Fruit fly (Drosophila melanogaster) whole organism, embryonic: ENCODE results near the gene CG14402.

ENCODE experiments used
- Ada2b ChIP-seq: fragments of 200-800 bp; sonication (Bioruptor generic); IDR thresholded peaks from 2 replicates; pipeline ENCODE4 v1.3.6; 2022; ENCODE audit warnings: missing biosample characterization, missing genetic modification characterization
- Atf3 ChIP-seq: fragments of 200-800 bp; sonication (Bioruptor generic); optimal IDR thresholded peaks from 3 replicates; lab custom pipeline; 2016; ENCODE audit warnings: missing biosample characterization, missing genetic modification characterization
- BEAF-32 ChIP-seq: fragments of 200-800 bp; sonication (Bioruptor generic); optimal IDR thresholded peaks from 3 replicates; lab custom pipeline; 2017; ENCODE audit warnings: missing biosample characterization, missing genetic modification characterization, mild to moderate bottlenecking, moderate library complexity, missing genetic modification reagents
- CG10267 ChIP-seq: fragments of 200-800 bp; sonication (Bioruptor generic); optimal IDR thresholded peaks from 2 replicates; lab custom pipeline; 2018; ENCODE audit warnings: missing biosample characterization, mild to moderate bottlenecking, missing genetic modification characterization, moderate library complexity
- CG10321 ChIP-seq: fragments of 200-800 bp; sonication (Bioruptor generic); IDR thresholded peaks from 2 replicates; pipeline ENCODE4 v1.3.6; 2022; ENCODE audit warnings: missing biosample characterization, missing genetic modification characterization
- CG11085 ChIP-seq: fragments of 200-800 bp; sonication (Bioruptor generic); IDR thresholded peaks from 2 replicates; pipeline ENCODE4 v1.3.6; 2022; ENCODE audit warnings: missing biosample characterization, missing genetic modification characterization
- CG12104 ChIP-seq: fragments of 200-800 bp; sonication (Bioruptor generic); optimal IDR thresholded peaks from 3 replicates; lab custom pipeline; 2016; ENCODE audit warnings: missing biosample characterization, missing genetic modification characterization
- CG15479 ChIP-seq: fragments of 200-800 bp; sonication (Bioruptor generic); optimal IDR thresholded peaks from 3 replicates; lab custom pipeline; 2019; ENCODE audit warnings: missing biosample characterization, mild to moderate bottlenecking, missing genetic modification characterization, moderate library complexity
- CG15601 ChIP-seq: fragments of 200-800 bp; sonication (Bioruptor generic); optimal IDR thresholded peaks from 3 replicates; lab custom pipeline; 2019; ENCODE audit warnings: missing biosample characterization, mild to moderate bottlenecking, missing genetic modification characterization, moderate library complexity
- CG1647 ChIP-seq: fragments of 200-800 bp; sonication (Bioruptor generic); optimal IDR thresholded peaks from 3 replicates; lab custom pipeline; 2016; ENCODE audit warnings: missing biosample characterization, missing genetic modification characterization
- CG17186 ChIP-seq: fragments of 200-800 bp; sonication (Bioruptor generic); optimal IDR thresholded peaks from 3 replicates; lab custom pipeline; 2017; ENCODE audit warnings: missing biosample characterization, missing genetic modification reagents, missing genetic modification characterization
- CG17829 ChIP-seq: fragments of 200-800 bp; optimal IDR thresholded peaks from 2 replicates; lab custom pipeline; 2019; ENCODE audit warnings: missing biosample characterization, mild to moderate bottlenecking, missing genetic modification characterization, moderate library complexity
- CG17912 ChIP-seq: fragments of 200-800 bp; sonication (Bioruptor generic); optimal IDR thresholded peaks from 2 replicates; lab custom pipeline; 2018; ENCODE audit warnings: missing biosample characterization, mild to moderate bottlenecking, missing genetic modification characterization
- CG1792 ChIP-seq: fragments of 200-800 bp; sonication (Bioruptor generic); optimal IDR thresholded peaks from 2 replicates; lab custom pipeline; 2016; ENCODE audit warnings: missing biosample characterization, missing genetic modification characterization
- CG2678 ChIP-seq: fragments of 200-800 bp; sonication (Bioruptor generic); optimal IDR thresholded peaks from 3 replicates; lab custom pipeline; 2019; ENCODE audit warnings: missing biosample characterization, mild to moderate bottlenecking, missing genetic modification characterization, moderate library complexity
- CG30020 ChIP-seq: fragments of 200-800 bp; optimal IDR thresholded peaks from 2 replicates; lab custom pipeline; 2019; ENCODE audit warnings: missing biosample characterization, mild to moderate bottlenecking, missing genetic modification characterization, moderate library complexity
- CG31224 ChIP-seq: fragments of 200-800 bp; sonication (Bioruptor generic); IDR thresholded peaks from 2 replicates; pipeline ENCODE4 v1.3.6; 2022; ENCODE audit warnings: missing biosample characterization, missing genetic modification characterization
- CG31365 ChIP-seq: fragments of 200-800 bp; sonication (Bioruptor generic); optimal IDR thresholded peaks from 2 replicates; lab custom pipeline; 2018; ENCODE audit warnings: missing biosample characterization, mild to moderate bottlenecking, missing genetic modification characterization
- CG34224 ChIP-seq: fragments of 200-800 bp; sonication (Bioruptor generic); IDR thresholded peaks from 3 replicates; pipeline ENCODE4 v1.3.6; 2022; ENCODE audit warnings: missing biosample characterization, missing genetic modification characterization; ENCODE audit not compliant: partially characterized antibody
- CG3847 ChIP-seq: fragments of 200-800 bp; sonication (Bioruptor generic); IDR thresholded peaks from 2 replicates; pipeline ENCODE4 v1.3.6; 2022; ENCODE audit warnings: missing biosample characterization, missing genetic modification characterization
- CG7372 ChIP-seq: fragments of 200-800 bp; sonication (Bioruptor generic); IDR thresholded peaks from 2 replicates; pipeline ENCODE4 v1.3.6; 2022; ENCODE audit warnings: missing biosample characterization, missing genetic modification characterization
- CG8944 ChIP-seq: fragments of 200-800 bp; sonication (Bioruptor generic); optimal IDR thresholded peaks from 3 replicates; lab custom pipeline; 2016; ENCODE audit warnings: missing biosample characterization, missing genetic modification characterization
- CG9817 ChIP-seq: fragments of 200-800 bp; sonication (Bioruptor generic); optimal IDR thresholded peaks from 2 replicates; lab custom pipeline; 2018; ENCODE audit warnings: missing biosample characterization, mild to moderate bottlenecking, missing genetic modification characterization, moderate library complexity
- Doc3 ChIP-seq: fragments of 200-800 bp; sonication (Bioruptor generic); IDR thresholded peaks from 3 replicates; pipeline ENCODE4 v1.3.6; 2022; ENCODE audit warnings: missing biosample characterization, missing genetic modification characterization; ENCODE audit not compliant: partially characterized antibody
- Drgx ChIP-seq: fragments of 200-800 bp; sonication (Bioruptor generic); IDR thresholded peaks from 2 replicates; pipeline ENCODE4 v1.3.6; 2022; ENCODE audit warnings: missing biosample characterization, missing genetic modification characterization
- E2f1 ChIP-seq: fragments of 200-800 bp; sonication (Bioruptor generic); IDR thresholded peaks from 2 replicates; pipeline ENCODE4 v1.3.6; 2022; ENCODE audit warnings: missing biosample characterization, missing genetic modification characterization
- Hmr ChIP-seq: fragments of 200-800 bp; sonication (Bioruptor generic); optimal IDR thresholded peaks from 3 replicates; lab custom pipeline; 2017; ENCODE audit warnings: mild to moderate bottlenecking, missing biosample characterization, missing genetic modification reagents, missing genetic modification characterization
- Hr3 ChIP-seq: fragments of 200-800 bp; sonication (Bioruptor generic); optimal IDR thresholded peaks from 3 replicates; lab custom pipeline; 2016; ENCODE audit warnings: missing biosample characterization, missing genetic modification characterization
- NK7.1 ChIP-seq: fragments of 200-800 bp; sonication (Bioruptor generic); optimal IDR thresholded peaks from 3 replicates; lab custom pipeline; 2016; ENCODE audit warnings: missing biosample characterization, missing genetic modification characterization
- Taf1 ChIP-seq: fragments of 200-800 bp; sonication (Bioruptor generic); IDR thresholded peaks from 2 replicates; pipeline ENCODE4 v1.3.6; 2022; ENCODE audit warnings: missing biosample characterization, missing genetic modification characterization
- ash1 ChIP-seq: fragments of 200-800 bp; sonication (Bioruptor generic); optimal IDR thresholded peaks from 2 replicates; lab custom pipeline; 2018; ENCODE audit warnings: missing biosample characterization, mild to moderate bottlenecking, missing genetic modification characterization
- chm ChIP-seq: fragments of 200-800 bp; sonication (Bioruptor generic); IDR thresholded peaks from 2 replicates; pipeline ENCODE4 v1.3.6; 2022; ENCODE audit warnings: missing biosample characterization, missing genetic modification characterization
- en ChIP-seq: fragments of 200-800 bp; sonication (Bioruptor generic); optimal IDR thresholded peaks from 2 replicates; lab custom pipeline; 2016; ENCODE audit warnings: missing biosample characterization, missing genetic modification characterization
- ftz-f1 ChIP-seq: fragments of 200-800 bp; sonication (Bioruptor generic); optimal IDR thresholded peaks from 2 replicates; lab custom pipeline; 2016; ENCODE audit warnings: missing biosample characterization, missing genetic modification characterization
- fu2 ChIP-seq: fragments of 200-800 bp; sonication (Bioruptor generic); optimal IDR thresholded peaks from 2 replicates; lab custom pipeline; 2016; ENCODE audit warnings: missing biosample characterization, missing genetic modification characterization
- lmd ChIP-seq: fragments of 200-800 bp; sonication (Bioruptor generic); IDR thresholded peaks from 2 replicates; pipeline ENCODE4 v1.3.6; 2022; ENCODE audit warnings: missing biosample characterization, missing genetic modification characterization
- mirr ChIP-seq: fragments of 200-800 bp; sonication (Bioruptor generic); optimal IDR thresholded peaks from 3 replicates; lab custom pipeline; 2018; ENCODE audit warnings: missing biosample characterization, mild to moderate bottlenecking, missing genetic modification characterization
- nerfin-1 ChIP-seq: fragments of 200-800 bp; sonication (Bioruptor generic); optimal IDR thresholded peaks from 3 replicates; lab custom pipeline; 2019; ENCODE audit warnings: missing biosample characterization, mild to moderate bottlenecking, missing genetic modification characterization, moderate library complexity
- nmo ChIP-seq: fragments of 200-800 bp; sonication (Bioruptor generic); optimal IDR thresholded peaks from 2 replicates; lab custom pipeline; 2018; ENCODE audit warnings: missing biosample characterization, mild to moderate bottlenecking, missing genetic modification characterization, moderate library complexity
- org-1 ChIP-seq: fragments of 200-800 bp; sonication (Bioruptor generic); optimal IDR thresholded peaks from 2 replicates; lab custom pipeline; 2017; ENCODE audit warnings: missing biosample characterization, missing genetic modification characterization
- pros ChIP-seq: fragments of 200-800 bp; sonication (Bioruptor generic); optimal IDR thresholded peaks from 3 replicates; lab custom pipeline; 2019; ENCODE audit warnings: missing biosample characterization, mild to moderate bottlenecking, missing genetic modification characterization, moderate library complexity
- ranshi ChIP-seq: fragments of 200-800 bp; sonication (Bioruptor generic); IDR thresholded peaks from 2 replicates; pipeline ENCODE4 v1.3.6; 2022; ENCODE audit warnings: missing biosample characterization, missing genetic modification characterization
- sd ChIP-seq: fragments of 200-800 bp; sonication (Bioruptor generic); optimal IDR thresholded peaks from 3 replicates; lab custom pipeline; 2018; ENCODE audit warnings: missing biosample characterization, mild to moderate bottlenecking, missing genetic modification characterization, moderate library complexity
- sim ChIP-seq: fragments of 200-800 bp; sonication (Bioruptor generic); IDR thresholded peaks from 2 replicates; pipeline ENCODE4 v1.3.6; 2022; ENCODE audit warnings: missing biosample characterization, missing genetic modification characterization
- sr ChIP-seq: fragments of 200-800 bp; sonication (Bioruptor generic); IDR thresholded peaks from 3 replicates; pipeline ENCODE4 v1.3.6; 2022; ENCODE audit warnings: missing biosample characterization, missing genetic modification characterization
- stc ChIP-seq: fragments of 200-800 bp; sonication (Bioruptor generic); IDR thresholded peaks from 2 replicates; pipeline ENCODE4 v1.3.6; 2022; ENCODE audit warnings: missing biosample characterization, missing genetic modification characterization
- tin ChIP-seq: fragments of 200-800 bp; sonication (Bioruptor generic); optimal IDR thresholded peaks from 3 replicates; lab custom pipeline; 2016; ENCODE audit warnings: missing biosample characterization, missing genetic modification characterization
- tx ChIP-seq: fragments of 200-800 bp; sonication (Bioruptor generic); optimal IDR thresholded peaks from 2 replicates; lab custom pipeline; 2016; ENCODE audit warnings: missing biosample characterization, missing genetic modification characterization
- zen2 ChIP-seq: fragments of 200-800 bp; sonication (Bioruptor generic); IDR thresholded peaks from 3 replicates; pipeline ENCODE4 v1.3.6; 2022; ENCODE audit warnings: missing biosample characterization, missing genetic modification characterization; ENCODE audit not compliant: partially characterized antibody

The CG14402 gene

dm6 chr2L:20805624-20806339 lies 43.3 kb upstream of the CG14402 start (continued):
- peak; percentile 97 for TF ChIP-seq Hmr (GFP tag; lab: Kevin White, UChicago)
- TF ChIP-seq CG2678 (tag; lab: Kevin White, UChicago) = peak; percentile 97
- TF ChIP-seq Ada2b (GFP tag; lab: Robert Waterston, UW) = peak; percentile 94
- peak; percentile 9 for TF ChIP-seq pros
- TF ChIP-seq CG30020 (tag; lab: Kevin White, UChicago) = peak; percentile 69
- TF ChIP-seq CG10267 (tag; lab: Kevin White, UChicago) = peak; percentile 90
- peak; percentile 81 for TF ChIP-seq CG1647 (GFP tag; lab: Kevin White, UChicago)
- TF ChIP-seq ash1 (GFP tag; lab: Kevin White, UChicago) = peak; percentile 68
- peak; percentile 65 for TF ChIP-seq ftz-f1 (GFP tag; lab: Kevin White, UChicago)
- TF ChIP-seq CG12104 (GFP tag; lab: Kevin White, UChicago) = peak; percentile 90
- peak; percentile 80 for TF ChIP-seq mirr
- peak; percentile 89 for TF ChIP-seq CG15601 (tag; lab: Kevin White, UChicago)
- TF ChIP-seq CG17829 (tag; lab: Kevin White, UChicago) = peak; percentile 96
- TF ChIP-seq Taf1 (GFP tag; lab: Robert Waterston, UW) = peak; percentile 85
- TF ChIP-seq sd (tag; lab: Kevin White, UChicago) = peak; percentile 93
- peak; percentile 90 for TF ChIP-seq chm (GFP tag; lab: Robert Waterston, UW)
- peak; percentile 82 for TF ChIP-seq Drgx (GFP tag; lab: Robert Waterston, UW)
- TF ChIP-seq nmo (GFP tag; lab: Kevin White, UChicago) = peak; percentile 96
- TF ChIP-seq sr (GFP tag; lab: Robert Waterston, UW) = peak; percentile 71; the same call in 2 of the 3 replicates
- peak; percentile 96 for TF ChIP-seq org-1
- peak; percentile 69 for TF ChIP-seq Atf3 (GFP tag; lab: Kevin White, UChicago)
- TF ChIP-seq NK7.1 (GFP tag; lab: Kevin White, UChicago) = peak; percentile 40
- TF ChIP-seq zen2 (GFP tag; lab: Robert Waterston, UW) = no peak
- TF ChIP-seq CG34224 = peak; percentile 75
- peak; percentile 57 for TF ChIP-seq CG17912 (GFP tag; lab: Kevin White, UChicago)
- TF ChIP-seq CG31224 (GFP tag; lab: Robert Waterston, UW) = peak; percentile 88
- peak; percentile 92 for TF ChIP-seq CG7372 (GFP tag; lab: Robert Waterston, UW)
- no peak for TF ChIP-seq CG15479 (GFP tag; lab: Kevin White, UChicago)
- TF ChIP-seq tx (GFP tag; lab: Kevin White, UChicago) = peak; percentile 76
- TF ChIP-seq fu2 = peak; percentile 80
- TF ChIP-seq ranshi (GFP tag; lab: Robert Waterston, UW) = peak; percentile 93
- peak; percentile 96 for TF ChIP-seq Hr3 (GFP tag; lab: Kevin White, UChicago)
- TF ChIP-seq stc (GFP tag; lab: Robert Waterston, UW) = peak; percentile 94
- peak; percentile 53 for TF ChIP-seq en
- TF ChIP-seq E2f1 = peak; percentile 95
- peak; percentile 73; the same call in 1 of the 2 replicates for TF ChIP-seq CG10321 (GFP tag; lab: Robert Waterston, UW)
- peak; percentile 7 for TF ChIP-seq BEAF-32 (GFP tag; lab: Kevin White, UChicago)
- 0 out of 3 replicates have a peak, but pooled peaks have one; percentile 32 for TF ChIP-seq Doc3 (GFP tag; lab: Robert Waterston, UW)
- TF ChIP-seq CG1792 (GFP tag; lab: Kevin White, UChicago) = no peak
- TF ChIP-seq CG9817 (tag; lab: Kevin White, UChicago) = peak; percentile 92
- peak; percentile 69 for TF ChIP-seq CG8944 (GFP tag; lab: Kevin White, UChicago)
- TF ChIP-seq CG11085 = peak; percentile 91
- peak; percentile 90 for TF ChIP-seq tin (GFP tag; lab: Kevin White, UChicago)
- peak; percentile 96 for TF ChIP-seq lmd (GFP tag; lab: Robert Waterston, UW)
- TF ChIP-seq CG31365 (tag; lab: Kevin White, UChicago) = peak; percentile 78
- peak; percentile 81 for TF ChIP-seq sim (GFP tag; lab: Robert Waterston, UW)
- peak; percentile 89 for TF ChIP-seq nerfin-1 (tag; lab: Kevin White, UChicago)
- TF ChIP-seq CG17186 (GFP tag; lab: Kevin White, UChicago) = peak; percentile 54
- peak; percentile 95 for TF ChIP-seq CG3847
